Fruit fly (Drosophila melanogaster) whole organism, prepupa: ENCODE results near the gene Ras85D.

Source experiments
- CG10669 ChIP-seq: fragments of 200-800 bp; sonication (Bioruptor generic); optimal IDR thresholded peaks from 3 replicates; lab custom pipeline; 2018; ENCODE audit warnings: missing biosample characterization, mild to moderate bottlenecking, missing genetic modification characterization, moderate library complexity
- CG11762 ChIP-seq: fragments of 200-800 bp; sonication (Bioruptor generic); optimal IDR thresholded peaks from 3 replicates; lab custom pipeline; 2016; ENCODE audit warnings: missing biosample characterization, missing genetic modification characterization; ENCODE audit not compliant: insufficient read depth
- CG11902 ChIP-seq: fragments of 200-800 bp; sonication (Bioruptor generic); optimal IDR thresholded peaks from 3 replicates; lab custom pipeline; 2016; ENCODE audit warnings: missing biosample characterization, missing genetic modification characterization
- CG15336 ChIP-seq: fragments of 200-800 bp; sonication (Bioruptor generic); IDR thresholded peaks from 2 replicates; pipeline ENCODE4 v1.3.6; 2022; ENCODE audit warnings: missing biosample characterization, missing genetic modification characterization
- CG16779 ChIP-seq: fragments of 200-800 bp; sonication (Bioruptor generic); optimal IDR thresholded peaks from 3 replicates; lab custom pipeline; 2017; ENCODE audit warnings: missing biosample characterization, mild to moderate bottlenecking, missing genetic modification characterization
- CG31627 ChIP-seq: fragments of 200-800 bp; sonication (Bioruptor generic); optimal IDR thresholded peaks from 3 replicates; lab custom pipeline; 2016; ENCODE audit warnings: missing biosample characterization, missing genetic modification characterization
- CG32006 ChIP-seq: fragments of 200-800 bp; sonication (Bioruptor generic); optimal IDR thresholded peaks from 3 replicates; lab custom pipeline; 2017; ENCODE audit warnings: missing biosample characterization, mild to moderate bottlenecking, missing genetic modification characterization
- CG4318 ChIP-seq: fragments of 200-800 bp; sonication (Bioruptor generic); optimal IDR thresholded peaks from 3 replicates; lab custom pipeline; 2017; ENCODE audit warnings: missing biosample characterization, mild to moderate bottlenecking, missing genetic modification characterization
- CG6792 ChIP-seq: fragments of 200-800 bp; sonication (Bioruptor generic); optimal IDR thresholded peaks from 3 replicates; lab custom pipeline; 2016; ENCODE audit warnings: missing biosample characterization, missing genetic modification characterization
- CG6854 ChIP-seq: fragments of 200-800 bp; sonication (Bioruptor generic); optimal IDR thresholded peaks from 2 replicates; lab custom pipeline; 2017; ENCODE audit warnings: missing biosample characterization, mild to moderate bottlenecking, missing genetic modification characterization
- CG8632 ChIP-seq: fragments of 200-800 bp; sonication (Bioruptor generic); optimal IDR thresholded peaks from 3 replicates; lab custom pipeline; 2016; ENCODE audit warnings: missing biosample characterization, missing genetic modification characterization
- Eip75B ChIP-seq: fragments of 200-800 bp; sonication (Bioruptor generic); optimal IDR thresholded peaks from 3 replicates; lab custom pipeline; 2016; ENCODE audit warnings: missing biosample characterization, missing genetic modification characterization
- Eip78C ChIP-seq: fragments of 200-800 bp; sonication (Bioruptor generic); peaks from one replicate; lab custom pipeline; 2016; ENCODE audit warnings: missing biosample characterization, missing genetic modification characterization
- Eip93F ChIP-seq: fragments of 200-800 bp; sonication (Bioruptor generic); optimal IDR thresholded peaks from 2 replicates; lab custom pipeline; 2016; ENCODE audit warnings: missing biosample characterization, mild to moderate bottlenecking, missing genetic modification characterization
- Ets21C ChIP-seq: fragments of 200-800 bp; sonication (Bioruptor generic); optimal IDR thresholded peaks from 3 replicates; lab custom pipeline; 2016; ENCODE audit warnings: missing biosample characterization, missing genetic modification characterization
- Gug ChIP-seq: fragments of 200-800 bp; sonication (Bioruptor generic); IDR thresholded peaks from 2 replicates; pipeline ENCODE4 v1.3.6; 2022; ENCODE audit warnings: missing biosample characterization, missing genetic modification characterization
- Hr38 ChIP-seq: sonication (Bioruptor generic); optimal IDR thresholded peaks from 2 replicates; lab custom pipeline; 2016; ENCODE audit warnings: missing biosample characterization, missing genetic modification characterization
- Hr4 ChIP-seq: fragments of 200-800 bp; sonication (Bioruptor generic); optimal IDR thresholded peaks from 3 replicates; lab custom pipeline; 2016; ENCODE audit warnings: missing biosample characterization, missing genetic modification characterization
- Lpt ChIP-seq: fragments of 200-800 bp; sonication (Bioruptor generic); optimal IDR thresholded peaks from 3 replicates; lab custom pipeline; 2016; ENCODE audit warnings: missing biosample characterization, missing genetic modification characterization
- achi ChIP-seq: fragments of 200-800 bp; sonication (Bioruptor generic); optimal IDR thresholded peaks from 3 replicates; lab custom pipeline; 2016; ENCODE audit warnings: missing biosample characterization, missing genetic modification characterization
- acj6 ChIP-seq: fragments of 200-800 bp; sonication (Bioruptor generic); optimal IDR thresholded peaks from 3 replicates; lab custom pipeline; 2016; ENCODE audit warnings: missing biosample characterization, missing genetic modification characterization
- cyc ChIP-seq: fragments of 200-800 bp; sonication (Bioruptor generic); optimal IDR thresholded peaks from 3 replicates; lab custom pipeline; 2016; ENCODE audit warnings: missing biosample characterization, missing genetic modification characterization
- dac ChIP-seq: fragments of 200-800 bp; sonication (Bioruptor generic); optimal IDR thresholded peaks from 2 replicates; lab custom pipeline; 2017; ENCODE audit warnings: missing biosample characterization, mild to moderate bottlenecking, missing genetic modification characterization
- dsx ChIP-seq: fragments of 200-800 bp; optimal IDR thresholded peaks from 3 replicates; lab custom pipeline; 2019; ENCODE audit warnings: missing biosample characterization, mild to moderate bottlenecking, missing genetic modification characterization, moderate library complexity; ENCODE audit not compliant: poor library complexity, severe bottlenecking
- eg ChIP-seq: fragments of 200-800 bp; sonication (Bioruptor generic); IDR thresholded peaks from 3 replicates; pipeline ENCODE4 v1.3.6; 2022; ENCODE audit warnings: missing biosample characterization, missing genetic modification characterization
- esn ChIP-seq: fragments of 200-800 bp; sonication (Bioruptor generic); optimal IDR thresholded peaks from 2 replicates; lab custom pipeline; 2016; ENCODE audit warnings: missing biosample characterization, mild to moderate bottlenecking, missing genetic modification characterization, moderate library complexity
- fd85E ChIP-seq: fragments of 200-800 bp; sonication (Bioruptor generic); optimal IDR thresholded peaks from 3 replicates; lab custom pipeline; 2016; ENCODE audit warnings: missing biosample characterization, missing genetic modification characterization
- fkh ChIP-seq: fragments of 200-800 bp; sonication (Bioruptor generic); optimal IDR thresholded peaks from 3 replicates; lab custom pipeline; 2017; ENCODE audit warnings: missing biosample characterization, mild to moderate bottlenecking, missing genetic modification characterization, moderate library complexity
- lz ChIP-seq: fragments of 200-800 bp; sonication (Bioruptor generic); optimal IDR thresholded peaks from 3 replicates; lab custom pipeline; 2016; ENCODE audit warnings: missing biosample characterization, missing genetic modification characterization
- net ChIP-seq: fragments of 200-800 bp; sonication (Bioruptor generic); optimal IDR thresholded peaks from 3 replicates; lab custom pipeline; 2016; ENCODE audit warnings: missing biosample characterization, missing genetic modification characterization
- ss ChIP-seq, 2 experiments: fragments of 200-800 bp; sonication (Bioruptor generic); optimal IDR thresholded peaks; 2 replicates in 1 of 2; 3 replicates in 1 of 2; lab custom pipeline; 2017 to 2018; ENCODE audit warnings: mild to moderate bottlenecking in 2 of 2, missing biosample characterization in 2 of 2, missing genetic modification characterization in 2 of 2, moderate library complexity in 1 of 2
- svp ChIP-seq: fragments of 200-800 bp; sonication (Bioruptor generic); peaks from one replicate; lab custom pipeline; 2016; ENCODE audit warnings: missing biosample characterization, missing genetic modification characterization
- topi ChIP-seq: fragments of 200-800 bp; sonication (Bioruptor generic); optimal IDR thresholded peaks from 3 replicates; lab custom pipeline; 2016; ENCODE audit warnings: missing biosample characterization, missing genetic modification characterization
- vri ChIP-seq: fragments of 200-800 bp; sonication (Bioruptor generic); optimal IDR thresholded peaks from 3 replicates; lab custom pipeline; 2016; ENCODE audit warnings: missing biosample characterization, mild to moderate bottlenecking, missing genetic modification characterization

Gene Ras85D

DNA sequence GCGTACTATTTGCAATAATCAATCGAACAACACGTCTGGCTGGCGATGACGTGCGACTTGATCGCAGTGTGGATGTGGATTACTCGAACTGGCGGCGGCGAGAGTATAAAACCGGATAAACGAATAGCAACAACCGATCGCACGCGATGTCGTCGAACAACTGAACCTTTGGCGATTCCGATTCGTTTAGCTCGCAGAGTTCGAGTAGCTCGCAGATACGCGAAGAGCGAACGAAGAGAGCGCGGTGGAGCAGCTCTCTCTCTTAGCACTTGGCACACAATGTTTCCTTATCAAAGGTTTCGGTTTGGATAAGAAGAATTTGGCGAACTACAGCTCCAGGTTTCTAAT, 10.5 kb downstream of the Ras85D start, which contains the start of gene RhoL (continued):
- TF ChIP-seq fd85E (GFP tag; lab: Kevin White, UChicago), result no peak
- TF ChIP-seq CG11762 (GFP tag; lab: Kevin White, UChicago), result no peak
- peak; percentile 62 for TF ChIP-seq CG6854 (GFP tag; lab: Kevin White, UChicago)
- peak; percentile 28 for TF ChIP-seq Lpt (GFP tag; lab: Kevin White, UChicago)
- peak; percentile 45; the same call in 1 of the 2 replicates for TF ChIP-seq CG15336 (GFP tag; lab: Robert Waterston, UW)
- TF ChIP-seq cyc (GFP tag; lab: Kevin White, UChicago), result no peak
- peak; percentile 59 for TF ChIP-seq net (GFP tag; lab: Kevin White, UChicago)
- TF ChIP-seq CG10669 (GFP tag; lab: Kevin White, UChicago), result no peak

DNA sequence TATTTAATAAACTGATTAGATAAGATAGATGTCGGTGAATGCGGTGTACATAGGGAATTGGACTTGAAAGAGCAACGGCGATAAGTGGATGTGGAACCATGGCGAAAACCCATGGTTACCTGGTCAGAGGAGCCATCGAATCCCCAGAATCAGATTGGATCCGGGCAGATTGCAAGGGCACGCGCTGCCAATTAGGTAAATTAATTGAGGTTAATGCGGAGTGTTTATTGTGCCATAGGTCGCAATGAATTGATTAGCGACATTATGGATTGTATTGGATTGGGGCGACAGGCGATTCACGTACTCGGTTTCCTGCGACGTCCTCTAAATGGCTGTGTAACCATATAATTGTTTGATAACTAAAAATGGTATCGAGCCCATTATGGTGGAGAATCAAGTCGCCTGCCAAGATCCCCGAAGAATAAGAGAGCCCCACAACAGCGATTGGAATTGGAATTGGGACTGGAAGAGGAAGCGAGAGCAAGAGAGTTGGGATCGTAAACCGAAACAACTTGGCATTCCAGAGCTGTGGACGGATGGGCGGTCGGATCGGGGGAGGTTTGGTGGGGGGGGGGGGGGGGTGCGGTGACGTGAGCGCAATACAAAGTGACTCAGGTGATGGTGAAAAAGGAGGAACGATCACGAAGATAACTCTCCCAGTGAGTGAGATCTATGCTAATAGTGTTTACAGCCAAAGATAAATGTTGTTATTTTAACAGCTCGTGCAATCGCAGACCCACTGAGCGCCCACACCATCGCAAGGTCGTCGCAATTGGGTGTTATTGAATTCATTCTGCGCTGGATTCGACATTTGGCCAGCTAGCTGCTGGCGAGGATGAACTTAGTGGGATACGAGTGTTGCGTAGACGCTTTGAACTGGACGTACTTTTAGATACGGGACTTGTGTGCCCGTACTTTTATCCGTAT, 11.1 kb downstream of the Ras85D start:
- TF ChIP-seq dsx (GFP tag; lab: Kevin White, UChicago), result peak; percentile 68
- no peak for TF ChIP-seq eg (GFP tag; lab: Robert Waterston, UW)
- peak; percentile 52 for TF ChIP-seq Eip78C (GFP tag; lab: Kevin White, UChicago)
- no peak for TF ChIP-seq Eip93F (GFP tag; lab: Kevin White, UChicago)
- TF ChIP-seq fkh (GFP tag; lab: Kevin White, UChicago), result peak; percentile 43
- no peak for TF ChIP-seq CG8632 (GFP tag; lab: Kevin White, UChicago)
- no peak for TF ChIP-seq topi (GFP tag; lab: Kevin White, UChicago)
- TF ChIP-seq dac (GFP tag; lab: Kevin White, UChicago), result no peak
- TF ChIP-seq CG10669 (GFP tag; lab: Kevin White, UChicago), result no peak
- TF ChIP-seq CG32006 (GFP tag; lab: Kevin White, UChicago), result no peak
- no peak for TF ChIP-seq Hr4 (GFP tag; lab: Kevin White, UChicago)
- TF ChIP-seq Hr38 (GFP tag; lab: Kevin White, UChicago), result no peak
- TF ChIP-seq CG11902 (GFP tag; lab: Kevin White, UChicago), result no peak
- TF ChIP-seq esn (GFP tag; lab: Kevin White, UChicago), result no peak
- TF ChIP-seq cyc (GFP tag; lab: Kevin White, UChicago), result no peak
- no peak for TF ChIP-seq vri (GFP tag; lab: Kevin White, UChicago)
- TF ChIP-seq CG31627 (GFP tag; lab: Kevin White, UChicago), result no peak
- TF ChIP-seq achi (GFP tag; lab: Kevin White, UChicago), result no peak
- no peak for TF ChIP-seq Ets21C
- TF ChIP-seq Eip75B (GFP tag; lab: Kevin White, UChicago), result no peak
- TF ChIP-seq CG11762 (GFP tag; lab: Kevin White, UChicago), result no peak
- no peak for TF ChIP-seq Gug (GFP tag; lab: Robert Waterston, UW)
- no peak for TF ChIP-seq Lpt (GFP tag; lab: Kevin White, UChicago)
- no peak for TF ChIP-seq acj6 (GFP tag; lab: Kevin White, UChicago)
- no peak for TF ChIP-seq CG16779 (tag; lab: Kevin White, UChicago)
- peak; percentile 82 for TF ChIP-seq svp
- TF ChIP-seq ss (GFP tag; optimal IDR thresholded peaks at IDR 0.05; lab: Kevin White, UChicago), result peak in 1 of 2 experiments; percentile 16
- TF ChIP-seq CG4318 (GFP tag; lab: Kevin White, UChicago), result no peak
- no peak for TF ChIP-seq lz
- TF ChIP-seq CG6792 (GFP tag; lab: Kevin White, UChicago), result no peak
- TF ChIP-seq, all 60 proteins: peak for 5
